Fruit fly (Drosophila melanogaster) whole organism, prepupa: ENCODE measurements around the gene CG13766.

ENCODE experiments used
- CG32006 ChIP-seq: fragments of 200-800 bp; sonication (Bioruptor generic); optimal IDR thresholded peaks from 3 replicates; lab custom pipeline; 2017; ENCODE audit warnings: missing biosample characterization, mild to moderate bottlenecking, missing genetic modification characterization
- Smox ChIP-seq: fragments of 200-800 bp; sonication (Bioruptor generic); optimal IDR thresholded peaks from 3 replicates; lab custom pipeline; 2016; ENCODE audit warnings: missing biosample characterization, missing genetic modification characterization
- spab ChIP-seq: fragments of 200-800 bp; sonication (Bioruptor generic); optimal IDR thresholded peaks from 2 replicates; lab custom pipeline; 2017; ENCODE audit warnings: missing biosample characterization, mild to moderate bottlenecking, missing genetic modification characterization, missing genetic modification reagents

dm6 chr2L:6559131-6559530, 6.8 kb downstream of the CG13766 start, which contains the start of gene COX5BL:
- TF ChIP-seq spab, result no peak
- no peak for TF ChIP-seq CG32006 (GFP tag; lab: Kevin White, UChicago)
- no peak for TF ChIP-seq Smox (GFP tag; lab: Kevin White, UChicago)
